Worm (Caenorhabditis elegans) whole organism, midembryonic: ENCODE data around the gene srbc-63.

Experiments
- T22C8.4 ChIP-seq: fragments of 200-800 bp; sonication (Bioruptor generic); IDR thresholded peaks from 2 replicates; pipeline ENCODE4 v1.3.6; 2022; ENCODE audit warnings: missing genetic modification characterization, missing compliant biosample characterization
- cog-1 ChIP-seq: sonication (generic microtip); optimal IDR thresholded peaks from 2 replicates; lab custom pipeline; 2016; ENCODE audit warnings: missing genetic modification characterization, missing compliant biosample characterization
- flt-1 ChIP-seq: fragments of 200-800 bp; sonication (Bioruptor generic); IDR thresholded peaks from 2 replicates; pipeline ENCODE4 v1.3.6; 2022; ENCODE audit warnings: missing genetic modification characterization, missing compliant biosample characterization
- tab-1 ChIP-seq: fragments of 200-800 bp; sonication (Bioruptor generic); IDR thresholded peaks from 2 replicates; pipeline ENCODE4 v1.3.6; 2022; ENCODE audit warnings: missing genetic modification characterization, missing compliant biosample characterization
- ztf-23 ChIP-seq: fragments of 200-800 bp; sonication (Bioruptor generic); IDR thresholded peaks from 2 replicates; pipeline ENCODE4 v1.3.6; 2022; ENCODE audit warnings: missing genetic modification reagents, missing genetic modification characterization, missing compliant biosample characterization

ce11 chrV:15401856-15402314, 10.6 kb downstream of the srbc-63 start, which contains the start of gene fbxa-135:
- TF ChIP-seq flt-1 (GFP tag; lab: Robert Waterston, UW) (no peak), cog-1 (no peak), ztf-23 (GFP tag; lab: Robert Waterston, UW) (no peak), T22C8.4 (GFP tag; lab: Robert Waterston, UW) (no peak), tab-1 (GFP tag; lab: Robert Waterston, UW) (no peak)
